Fruit fly (Drosophila melanogaster): Measurements from ENCODE around the gene bchs.

Gene bchs

dm6 chr2L:5944305-5945282 lies 37.6 kb downstream of the bchs start (continued):
- no peak for TF ChIP-seq odd (GFP tag; optimal IDR thresholded peaks at IDR 0.05)
- TF ChIP-seq CG15011 (GFP tag; optimal IDR thresholded peaks at IDR 0.05): no peak
- TF ChIP-seq repo (GFP tag; optimal IDR thresholded peaks at IDR 0.05): no peak
- no peak for TF ChIP-seq CG6813 (GFP tag; optimal IDR thresholded peaks at IDR 0.05)
- peak; percentile 38 for TF ChIP-seq CG10543 (GFP tag; optimal IDR thresholded peaks at IDR 0.05)
- TF ChIP-seq gro (GFP tag; optimal IDR thresholded peaks at IDR 0.05): peak; percentile 67
- TF ChIP-seq twi (tag; optimal IDR thresholded peaks at IDR 0.05): peak; percentile 55
- peak; percentile 3 for TF ChIP-seq CG7745 (tag; optimal IDR thresholded peaks at IDR 0.05)
- no peak for TF ChIP-seq CG8290 (GFP tag; optimal IDR thresholded peaks at IDR 0.05)
- TF ChIP-seq CG8290 (tag; optimal IDR thresholded peaks at IDR 0.05): no peak
- no peak for TF ChIP-seq amos (GFP tag; IDR thresholded peaks at IDR 0.05; ENCODE audit: partially characterized antibody)
- 0 out of 2 replicates have a peak, but pooled peaks have one; percentile 15 for TF ChIP-seq Ptx1 (GFP tag; IDR thresholded peaks at IDR 0.05)
- no peak for TF ChIP-seq CG11247 (GFP tag; IDR thresholded peaks at IDR 0.05)
- TF ChIP-seq CG15696 (tag; optimal IDR thresholded peaks at IDR 0.05): no peak
- TF ChIP-seq toy (GFP tag; IDR thresholded peaks at IDR 0.05): no peak
- no peak for TF ChIP-seq hth (optimal IDR thresholded peaks at IDR 0.05)
- no peak for TF ChIP-seq CG8281 (tag; optimal IDR thresholded peaks at IDR 0.05)
- peak; percentile 95 for TF ChIP-seq cwo (GFP tag; optimal IDR thresholded peaks at IDR 0.05)
- no peak for TF ChIP-seq Eip74EF (GFP tag; optimal IDR thresholded peaks at IDR 0.05)
- 0 out of 2 replicates have a peak, but pooled peaks have one; percentile 19 for TF ChIP-seq klu (GFP tag; IDR thresholded peaks at IDR 0.05)
- TF ChIP-seq CG42726 (GFP tag; IDR thresholded peaks at IDR 0.05; ENCODE audit: partially characterized antibody): 0 out of 2 replicates have a peak, but pooled peaks have one; percentile 53
- TF ChIP-seq HLHmδ (GFP tag; optimal IDR thresholded peaks at IDR 0.05): no peak
- TF ChIP-seq lbe (GFP tag; optimal IDR thresholded peaks at IDR 0.05): no peak
- TF ChIP-seq CG4617 (GFP tag; optimal IDR thresholded peaks at IDR 0.05; ENCODE audit: borderline replicate concordance): no peak
- no peak for TF ChIP-seq Scr (GFP tag; IDR thresholded peaks at IDR 0.05; ENCODE audit: partially characterized antibody)
- peak; percentile 32 for TF ChIP-seq cad (GFP tag; optimal IDR thresholded peaks at IDR 0.05)
- TF ChIP-seq gce (GFP tag; IDR thresholded peaks at IDR 0.05): no peak
- no peak for TF ChIP-seq ase (GFP tag; IDR thresholded peaks at IDR 0.05)
- TF ChIP-seq CG8924 (tag; optimal IDR thresholded peaks at IDR 0.05): no peak
- no peak for TF ChIP-seq CG4707 (GFP tag; optimal IDR thresholded peaks at IDR 0.05)
- no peak for TF ChIP-seq Blimp-1 (GFP tag; optimal IDR thresholded peaks at IDR 0.05)
- TF ChIP-seq CG9727 (GFP tag; optimal IDR thresholded peaks at IDR 0.05): no peak
- no peak for TF ChIP-seq bab2 (GFP tag; optimal IDR thresholded peaks at IDR 0.05)
- TF ChIP-seq CG6272 (GFP tag; IDR thresholded peaks at IDR 0.05): no peak
- no peak for TF ChIP-seq Sox100B (GFP tag; optimal IDR thresholded peaks at IDR 0.05)
- TF ChIP-seq CG18011 (GFP tag; optimal IDR thresholded peaks at IDR 0.05): no peak
- TF ChIP-seq CG10274 (GFP tag; optimal IDR thresholded peaks at IDR 0.05): no peak
- TF ChIP-seq nerfin-1 (tag; optimal IDR thresholded peaks at IDR 0.05): no peak
- TF ChIP-seq zen2 (GFP tag; IDR thresholded peaks at IDR 0.05; ENCODE audit: partially characterized antibody): peak; percentile 53; the same call in 2 of the 3 replicates
- TF ChIP-seq chif (GFP tag; optimal IDR thresholded peaks at IDR 0.05): no peak
- TF ChIP-seq CG6854 (GFP tag; optimal IDR thresholded peaks at IDR 0.05): no peak
- TF ChIP-seq sd (tag; optimal IDR thresholded peaks at IDR 0.05): peak; percentile 86
- no peak for TF ChIP-seq fu2 (GFP tag; optimal IDR thresholded peaks at IDR 0.05)
- peak; percentile 21; the same call in 1 of the 2 replicates for TF ChIP-seq sob (GFP tag; IDR thresholded peaks at IDR 0.05)
- no peak for TF ChIP-seq CG8944 (GFP tag; optimal IDR thresholded peaks at IDR 0.05)
- no peak for TF ChIP-seq CG11695 (GFP tag; IDR thresholded peaks at IDR 0.05)
- TF ChIP-seq Meics (GFP tag; optimal IDR thresholded peaks at IDR 0.05): no peak
- no peak for TF ChIP-seq tap (tag; optimal IDR thresholded peaks at IDR 0.05)
